Worm (Caenorhabditis elegans): ENCODE measurements around the gene Y41G9A.5.

- TF ChIP-seq unc-39 (tag; optimal IDR thresholded peaks at IDR 0.05) (no peak), pha-4 (tag; optimal IDR thresholded peaks at IDR 0.05) (no peak), mls-2 (tag; optimal IDR thresholded peaks at IDR 0.05) (no peak), ham-2 (GFP tag; optimal IDR thresholded peaks at IDR 0.05) (no peak)
Measured at ce11 chrX:2912689-2913088, 33.8 kb upstream of the Y41G9A.5 start.

Measured in whole organism, mixed stage, embryonic.